Worm (Caenorhabditis elegans) whole organism, early embryonic: Measurements from ENCODE around the gene enol-1.

Experiments used
- B0310.2 ChIP-seq: sonication (generic microtip); optimal IDR thresholded peaks from 2 replicates; lab custom pipeline; 2016; ENCODE audit warnings: mild to moderate bottlenecking, missing genetic modification characterization, missing compliant biosample characterization
- F13C5.2 ChIP-seq: sonication (generic microtip); optimal IDR thresholded peaks from 2 replicates; lab custom pipeline; 2017; ENCODE audit warnings: mild to moderate bottlenecking, missing genetic modification characterization, inconsistent platforms, missing compliant biosample characterization
- aly-1 ChIP-seq: sonication (generic microtip); optimal IDR thresholded peaks from 2 replicates; lab custom pipeline; 2016; ENCODE audit warnings: missing genetic modification characterization, missing compliant biosample characterization
- ama-1 ChIP-seq: fragments of 150-350 bp; optimal IDR thresholded peaks from 2 replicates; lab custom pipeline; 2014
- ceh-13 ChIP-seq: fragments of 200-800 bp; sonication (Bioruptor generic); optimal IDR thresholded peaks from 2 replicates; lab custom pipeline; 2018; ENCODE audit warnings: mild to moderate bottlenecking, missing genetic modification characterization, missing compliant biosample characterization
- ceh-36 ChIP-seq: sonication (generic microtip); optimal IDR thresholded peaks from 2 replicates; lab custom pipeline; 2016; ENCODE audit warnings: missing genetic modification characterization, inconsistent platforms, missing compliant biosample characterization
- ets-7 ChIP-seq: sonication (generic microtip); optimal IDR thresholded peaks from 2 replicates; lab custom pipeline; 2016; ENCODE audit warnings: missing genotype, missing genetic modification characterization, missing compliant biosample characterization
- flt-1 ChIP-seq: fragments of 200-800 bp; sonication (Bioruptor generic); IDR thresholded peaks from 2 replicates; pipeline ENCODE4 v1.3.6; 2022; ENCODE audit warnings: missing genetic modification characterization, missing compliant biosample characterization
- hmbx-1 ChIP-seq: sonication (generic microtip); optimal IDR thresholded peaks from 2 replicates; lab custom pipeline; 2016; ENCODE audit warnings: mild to moderate bottlenecking, missing genetic modification characterization, missing compliant biosample characterization
- hmg-4 ChIP-seq: fragments of 200-800 bp; sonication (Bioruptor generic); optimal IDR thresholded peaks from 2 replicates; lab custom pipeline; 2018; ENCODE audit warnings: mild to moderate bottlenecking, missing genetic modification characterization, missing compliant biosample characterization
- hnd-1 ChIP-seq: sonication (generic microtip); optimal IDR thresholded peaks from 2 replicates; lab custom pipeline; 2016; ENCODE audit warnings: missing genetic modification characterization, missing compliant biosample characterization
- pes-1 ChIP-seq: fragments of 200-800 bp; sonication (Bioruptor generic); IDR thresholded peaks from 2 replicates; pipeline ENCODE4 v1.3.6; 2022; ENCODE audit warnings: missing genetic modification reagents, missing genetic modification characterization, missing compliant biosample characterization
- scrt-1 ChIP-seq: fragments of 200-800 bp; sonication (Bioruptor generic); IDR thresholded peaks from 2 replicates; pipeline ENCODE4 v1.3.6; 2022; ENCODE audit warnings: missing genetic modification characterization, missing compliant biosample characterization
- sea-1 ChIP-seq: fragments of 200-800 bp; sonication (Bioruptor generic); conservative IDR thresholded peaks from 2 replicates; pipeline ENCODE4 v1.3.6; 2022; ENCODE audit warnings: missing genetic modification characterization, missing compliant biosample characterization
- tbx-11 ChIP-seq: fragments of 200-800 bp; sonication (Bioruptor generic); IDR thresholded peaks from 2 replicates; pipeline ENCODE4 v1.3.6; 2022; ENCODE audit warnings: missing genetic modification characterization, missing compliant biosample characterization
- tbx-37 ChIP-seq: fragments of 200-800 bp; sonication (Bioruptor generic); conservative IDR thresholded peaks from 2 replicates; pipeline ENCODE4 v1.3.6; 2022; ENCODE audit warnings: missing genetic modification reagents, missing genetic modification characterization, missing compliant biosample characterization
- tra-4 ChIP-seq: sonication (generic microtip); optimal IDR thresholded peaks from 2 replicates; lab custom pipeline; 2017; ENCODE audit warnings: missing genetic modification characterization, missing compliant biosample characterization

The enol-1 gene

DNA sequence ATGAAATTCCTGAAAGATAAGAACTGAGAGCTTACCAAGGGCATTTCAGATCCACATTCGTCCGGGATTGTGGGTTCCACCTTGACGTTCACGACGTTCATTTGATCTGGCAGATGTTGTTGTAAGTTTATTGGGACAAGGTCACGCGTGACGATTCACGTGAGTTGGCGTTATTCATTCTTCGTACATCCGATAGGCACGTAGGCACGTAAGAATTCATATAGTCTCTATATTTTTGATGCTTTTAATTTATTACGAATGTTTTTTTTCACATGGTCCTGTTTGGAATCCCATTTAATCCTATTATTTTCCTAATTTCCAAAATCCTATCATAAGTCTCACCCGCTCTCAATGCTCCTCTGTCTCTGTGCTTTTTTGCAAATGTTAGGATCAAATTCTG is 18.9 kb upstream of the enol-1 start, which contains the start of gene B0457.4:
B0457.4 (minus strand) TSS at position 101 of the 400 bp plus-strand sequence.
- TF ChIP-seq pes-1 (no peak), scrt-1 (GFP tag; lab: Robert Waterston, UW) (no peak), ama-1 (lab: Kevin White, UChicago) (no peak), sea-1 (GFP tag; lab: Robert Waterston, UW) (no peak), B0310.2 (no peak), flt-1 (no peak), ceh-13 (GFP tag; lab: Kevin White, UChicago) (no peak), ets-7 (no peak), hmg-4 (GFP tag; lab: Kevin White, UChicago) (no peak), tbx-11 (no peak), F13C5.2 (tag; lab: Kevin White, UChicago) (no peak), hmbx-1 (tag; lab: Kevin White, UChicago) (no peak), hnd-1 (tag; lab: Kevin White, UChicago) (no peak)

DNA sequence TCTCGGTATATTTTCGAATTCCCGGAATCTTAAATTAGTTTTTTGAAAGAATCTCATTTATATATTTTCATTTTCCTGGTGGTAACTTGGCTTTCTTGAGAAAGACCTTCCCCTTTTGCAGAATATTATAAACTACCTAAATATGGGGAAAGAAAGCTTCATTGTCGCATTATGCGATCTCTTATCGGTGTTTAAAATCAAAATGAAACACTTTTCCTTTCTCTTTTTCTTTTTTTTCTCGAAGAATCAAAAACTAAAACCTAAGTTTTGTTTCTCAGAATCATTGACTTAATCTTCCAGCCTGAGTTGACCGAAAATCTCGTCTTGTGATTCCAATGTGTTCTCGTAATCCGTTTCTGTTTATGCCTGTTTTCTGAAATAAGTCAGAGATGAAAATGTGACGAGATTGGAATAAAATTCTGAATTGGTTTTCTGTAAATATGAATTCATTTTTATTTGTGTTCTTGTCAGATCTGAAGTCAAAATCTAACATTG is 18.2 kb upstream of the enol-1 start:
- TF ChIP-seq hnd-1 (tag; lab: Kevin White, UChicago) = no peak
- TF ChIP-seq scrt-1 (GFP tag; lab: Robert Waterston, UW) = no peak
- TF ChIP-seq tbx-11 = no peak
- no peak for TF ChIP-seq pes-1
- no peak for TF ChIP-seq tbx-37 (GFP tag; lab: Robert Waterston, UW)
- TF ChIP-seq ceh-36 (tag; lab: Kevin White, UChicago) = no peak
- no peak for TF ChIP-seq flt-1
- TF ChIP-seq ets-7 = no peak
- no peak for TF ChIP-seq aly-1 (tag; lab: Kevin White, UChicago)
- TF ChIP-seq F13C5.2 (tag; lab: Kevin White, UChicago) = no peak
- no peak for TF ChIP-seq hmbx-1 (tag; lab: Kevin White, UChicago)
- TF ChIP-seq ceh-13 (GFP tag; lab: Kevin White, UChicago) = no peak
- no peak for TF ChIP-seq hmg-4 (GFP tag; lab: Kevin White, UChicago)
- TF ChIP-seq tra-4 (tag; lab: Kevin White, UChicago) = no peak
- no peak for TF ChIP-seq sea-1 (GFP tag; lab: Robert Waterston, UW)
- TF ChIP-seq B0310.2 = no peak
- TF ChIP-seq ama-1 (lab: Kevin White, UChicago) = no peak

DNA sequence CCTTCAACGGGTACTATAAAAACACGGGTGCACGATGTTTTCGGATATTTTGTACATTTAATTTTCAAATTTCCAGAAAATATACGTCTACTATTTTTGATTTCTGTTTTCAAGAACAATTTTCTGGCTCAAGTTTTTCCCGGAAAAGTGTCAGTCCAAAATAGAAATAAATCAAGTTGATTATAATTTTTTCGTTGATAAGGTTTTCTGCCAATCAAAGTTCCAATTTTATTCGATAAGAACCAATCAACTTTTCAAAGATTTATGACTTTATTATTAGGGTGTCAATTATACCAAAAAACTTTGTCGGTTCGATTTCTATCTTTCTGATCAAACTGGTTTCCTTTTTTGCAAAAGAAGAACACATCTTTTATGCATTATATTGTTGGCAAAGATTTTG is 16.1 kb upstream of the enol-1 start:
- TF ChIP-seq ceh-13 (GFP tag; lab: Kevin White, UChicago) = no peak
- no peak for TF ChIP-seq F13C5.2 (tag; lab: Kevin White, UChicago)
- TF ChIP-seq sea-1 (GFP tag; lab: Robert Waterston, UW) = no peak
- no peak for TF ChIP-seq flt-1
- TF ChIP-seq tbx-11 = no peak
- TF ChIP-seq hnd-1 (tag; lab: Kevin White, UChicago) = no peak
- no peak for TF ChIP-seq ceh-36 (tag; lab: Kevin White, UChicago)
- TF ChIP-seq ama-1 (lab: Kevin White, UChicago) = no peak
- TF ChIP-seq scrt-1 (GFP tag; lab: Robert Waterston, UW) = no peak
- TF ChIP-seq tbx-37 (GFP tag; lab: Robert Waterston, UW) = no peak
- no peak for TF ChIP-seq B0310.2
- TF ChIP-seq hmg-4 (GFP tag; lab: Kevin White, UChicago) = no peak
- no peak for TF ChIP-seq pes-1
- TF ChIP-seq hmbx-1 (tag; lab: Kevin White, UChicago) = no peak

DNA sequence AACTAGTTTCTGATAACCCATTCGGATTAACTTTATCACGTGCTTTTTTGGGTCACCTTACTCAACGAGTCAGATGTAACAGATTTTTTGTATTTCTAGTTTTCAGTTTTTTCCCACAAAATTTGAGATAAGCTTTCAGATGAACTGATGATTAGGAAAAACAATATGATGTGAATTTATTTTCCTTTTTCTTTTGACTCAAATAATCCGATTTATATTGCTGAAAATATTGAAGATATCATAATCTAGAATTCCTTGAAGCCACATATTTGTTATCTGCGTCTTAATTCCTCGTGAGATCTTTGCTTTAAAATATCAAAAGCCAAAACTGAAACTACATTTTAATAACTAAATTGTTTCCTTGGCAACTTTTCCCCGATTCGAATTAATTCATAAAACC is 14.1 kb upstream of the enol-1 start:
- no peak for TF ChIP-seq aly-1 (tag; lab: Kevin White, UChicago)
- no peak for TF ChIP-seq scrt-1 (GFP tag; lab: Robert Waterston, UW)

DNA sequence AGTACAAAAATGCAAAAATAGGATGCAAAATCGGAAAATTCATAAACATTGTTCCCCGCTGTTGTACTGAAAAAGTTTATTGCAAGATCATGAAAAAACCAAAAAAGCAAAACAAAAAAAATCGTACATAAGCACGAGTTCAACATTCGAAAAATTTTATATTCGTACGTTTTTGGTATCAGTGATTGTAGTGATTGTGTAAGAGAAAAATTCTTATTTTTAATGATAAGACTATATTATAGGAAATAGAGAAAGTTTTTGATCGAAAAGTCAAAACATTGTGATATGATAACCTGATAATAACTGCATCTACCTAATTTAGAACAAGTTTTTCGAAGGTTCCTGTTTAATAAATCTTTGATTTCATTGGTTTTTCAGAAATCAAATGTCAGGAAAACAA is 13.5 kb upstream of the enol-1 start:
- TF ChIP-seq hmbx-1 (tag; lab: Kevin White, UChicago) (no peak), tbx-37 (GFP tag; lab: Robert Waterston, UW) (no peak), F13C5.2 (tag; lab: Kevin White, UChicago) (no peak), ceh-13 (GFP tag; lab: Kevin White, UChicago) (no peak), hnd-1 (tag; lab: Kevin White, UChicago) (no peak), tbx-11 (no peak), ama-1 (lab: Kevin White, UChicago) (no peak), sea-1 (GFP tag; lab: Robert Waterston, UW) (no peak), hmg-4 (GFP tag; lab: Kevin White, UChicago) (no peak), aly-1 (tag; lab: Kevin White, UChicago) (no peak), tra-4 (tag; lab: Kevin White, UChicago) (no peak), scrt-1 (GFP tag; lab: Robert Waterston, UW) (no peak), ceh-36 (tag; lab: Kevin White, UChicago) (no peak)

DNA sequence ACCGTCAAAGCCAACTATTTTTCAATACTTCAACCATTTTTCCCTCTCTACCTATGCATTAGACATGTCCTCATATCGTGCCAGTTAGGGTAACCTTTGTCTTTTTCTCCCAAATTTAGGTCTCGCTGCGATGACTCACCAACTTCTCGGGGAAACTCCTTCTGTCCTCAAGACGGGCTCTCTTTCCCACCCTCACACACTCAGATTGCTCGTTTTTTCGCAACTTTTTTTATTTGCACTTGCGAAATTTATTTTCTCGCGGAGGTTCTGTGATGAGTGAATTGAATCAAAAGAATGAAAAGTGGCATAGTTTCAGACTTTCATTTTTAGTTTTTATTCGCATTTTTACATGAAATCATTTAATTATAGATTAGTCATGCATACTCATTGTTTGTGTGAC is 10.5 kb upstream of the enol-1 start:
- TF ChIP-seq ets-7 = no peak

DNA sequence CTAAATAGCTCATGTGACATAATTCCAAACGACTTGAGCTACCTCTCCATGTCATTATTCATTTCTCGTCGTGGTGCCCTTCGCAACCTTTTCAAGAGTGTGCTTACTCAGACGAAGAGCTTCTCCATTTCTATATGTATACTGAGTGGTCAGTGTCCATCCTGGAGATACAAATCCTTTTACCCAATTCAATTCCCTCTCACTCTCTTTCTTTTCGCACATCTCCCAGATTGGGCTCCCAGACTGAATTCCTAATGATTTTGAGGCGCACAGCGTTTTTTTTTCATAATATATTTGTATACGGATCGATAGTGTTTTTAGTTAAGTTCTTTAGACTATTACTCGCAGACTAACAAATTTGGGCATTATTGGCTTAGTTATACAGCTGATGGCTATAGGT is 9.8 kb upstream of the enol-1 start:
- no peak for TF ChIP-seq sea-1 (GFP tag; lab: Robert Waterston, UW)
- TF ChIP-seq F13C5.2 (tag; lab: Kevin White, UChicago) = no peak
- no peak for TF ChIP-seq scrt-1 (GFP tag; lab: Robert Waterston, UW)
- no peak for TF ChIP-seq tra-4 (tag; lab: Kevin White, UChicago)

DNA sequence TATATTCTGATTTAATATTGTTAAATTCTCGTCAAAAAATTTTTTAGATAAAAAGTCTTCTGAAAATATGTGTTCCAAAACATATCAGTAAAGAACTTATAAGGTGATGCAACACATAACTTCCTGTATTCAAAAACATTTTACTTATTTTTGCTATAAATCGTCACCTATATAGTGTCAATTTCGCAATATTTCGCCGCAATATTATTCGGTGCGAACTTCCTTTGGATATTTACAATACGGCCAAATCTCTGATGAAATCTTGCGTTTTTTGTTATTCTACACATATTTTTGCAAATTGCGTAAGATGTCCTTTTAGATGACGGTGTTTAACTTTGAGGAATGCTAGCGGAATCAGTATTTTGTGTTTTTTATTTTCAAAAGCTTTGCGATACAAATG is 9.3 kb upstream of the enol-1 start:
- TF ChIP-seq F13C5.2 (tag; lab: Kevin White, UChicago) (no peak), tbx-11 (no peak), B0310.2 (no peak)
